Fruit fly (Drosophila melanogaster): ENCODE data around the gene Cep290.

Cep290 gene

dm6 chr3L:817708-818107 is 26.0 kb upstream of the Cep290 start (continued):
- TF ChIP-seq CG31627 (GFP tag; optimal IDR thresholded peaks at IDR 0.05) (peak; percentile 53), CG3919 (GFP tag; optimal IDR thresholded peaks at IDR 0.05) (peak; percentile 70), CG8632 (GFP tag; optimal IDR thresholded peaks at IDR 0.05) (peak; percentile 47), CG6808 (GFP tag; optimal IDR thresholded peaks at IDR 0.05) (no peak)

dm6 chr3L:818438-819138 is 25.1 kb upstream of the Cep290 start:
- TF ChIP-seq CG4318 (GFP tag; optimal IDR thresholded peaks at IDR 0.05): peak; percentile 49
- TF ChIP-seq Sox14 (GFP tag; optimal IDR thresholded peaks at IDR 0.05): peak; percentile 34
- TF ChIP-seq CG6808 (GFP tag; optimal IDR thresholded peaks at IDR 0.05): peak; percentile 14
- no peak for TF ChIP-seq CG16779 (tag; optimal IDR thresholded peaks at IDR 0.05)
- peak; percentile 46 for TF ChIP-seq CG11762 (GFP tag; optimal IDR thresholded peaks at IDR 0.05; ENCODE audit: insufficient read depth)
- TF ChIP-seq CG11294 (GFP tag; IDR thresholded peaks at IDR 0.05): peak; percentile 6; the same call in 1 of the 2 replicates
- peak; percentile 64 for TF ChIP-seq pdm3 (GFP tag; optimal IDR thresholded peaks at IDR 0.05)
- peak; percentile 55 for TF ChIP-seq CG8119 (GFP tag; IDR thresholded peaks at IDR 0.05)
- TF ChIP-seq Sox15 (GFP tag; optimal IDR thresholded peaks at IDR 0.05): peak; percentile 41
- peak; percentile 16 for TF ChIP-seq CG6276 (GFP tag; optimal IDR thresholded peaks at IDR 0.05)
- TF ChIP-seq Lpt (GFP tag; optimal IDR thresholded peaks at IDR 0.05): no peak
- TF ChIP-seq Ets96B (tag; optimal IDR thresholded peaks at IDR 0.05): peak; percentile 46
- peak in 1 of 2 experiments; percentile 11 for TF ChIP-seq salr (GFP tag; optimal IDR thresholded peaks at IDR 0.05)
- TF ChIP-seq Ets21C (GFP tag; optimal IDR thresholded peaks at IDR 0.05): peak; percentile 58
- no peak for TF ChIP-seq Hr38 (GFP tag; optimal IDR thresholded peaks at IDR 0.05)
- peak; percentile 67 for TF ChIP-seq CG6792 (GFP tag; optimal IDR thresholded peaks at IDR 0.05)
- TF ChIP-seq CG11902 (GFP tag; optimal IDR thresholded peaks at IDR 0.05): peak; percentile 48
- TF ChIP-seq fkh (GFP tag; optimal IDR thresholded peaks at IDR 0.05): peak; percentile 9
- peak; percentile 56 for TF ChIP-seq Hr4 (GFP tag; optimal IDR thresholded peaks at IDR 0.05)
- peak; percentile 64 for TF ChIP-seq CG31627 (GFP tag; optimal IDR thresholded peaks at IDR 0.05)
- peak; percentile 38 for TF ChIP-seq Eip75B (GFP tag; optimal IDR thresholded peaks at IDR 0.05)
- TF ChIP-seq CG6854 (GFP tag; optimal IDR thresholded peaks at IDR 0.05): no peak
- peak; percentile 36 for TF ChIP-seq net (GFP tag; optimal IDR thresholded peaks at IDR 0.05)
- peak; percentile 63 for TF ChIP-seq CG34406 (GFP tag; optimal IDR thresholded peaks at IDR 0.05)
- peak; percentile 68 for TF ChIP-seq Met (GFP tag; optimal IDR thresholded peaks at IDR 0.05)
- no peak for TF ChIP-seq Eip93F (GFP tag; optimal IDR thresholded peaks at IDR 0.05)
- TF ChIP-seq Eip78C (GFP tag): peak; percentile 93
- TF ChIP-seq cyc (GFP tag; optimal IDR thresholded peaks at IDR 0.05): peak; percentile 67
- TF ChIP-seq achi (GFP tag; optimal IDR thresholded peaks at IDR 0.05): peak; percentile 66
- no peak for TF ChIP-seq Blimp-1 (GFP tag; optimal IDR thresholded peaks at IDR 0.05)
- peak; percentile 67 for TF ChIP-seq OdsH (GFP tag; optimal IDR thresholded peaks at IDR 0.05)
- TF ChIP-seq esn (GFP tag; optimal IDR thresholded peaks at IDR 0.05): peak; percentile 62
- TF ChIP-seq lz (GFP tag; optimal IDR thresholded peaks at IDR 0.05): peak; percentile 45
- peak; percentile 29 for TF ChIP-seq dsx (GFP tag; optimal IDR thresholded peaks at IDR 0.05; ENCODE audit: poor library complexity, severe bottlenecking)
- peak; percentile 35; the same call in 1 of the 3 replicates for TF ChIP-seq eg (GFP tag; IDR thresholded peaks at IDR 0.05)
- peak; percentile 34 for TF ChIP-seq CG3032 (tag; optimal IDR thresholded peaks at IDR 0.05)
- TF ChIP-seq fd85E (GFP tag; optimal IDR thresholded peaks at IDR 0.05): no peak
- TF ChIP-seq dac (GFP tag; optimal IDR thresholded peaks at IDR 0.05): no peak
- TF ChIP-seq CG15336 (GFP tag; IDR thresholded peaks at IDR 0.05): peak; percentile 43; the same call in 1 of the 2 replicates
- TF ChIP-seq CG9139 (GFP tag; optimal IDR thresholded peaks at IDR 0.05): peak; percentile 20
- TF ChIP-seq Smox (GFP tag; optimal IDR thresholded peaks at IDR 0.05): peak; percentile 61
- peak; percentile 41 for TF ChIP-seq CG10631 (GFP tag; optimal IDR thresholded peaks at IDR 0.05)
- peak; percentile 59 for TF ChIP-seq CG8319 (GFP tag; optimal IDR thresholded peaks at IDR 0.05)
- peak; percentile 62 for TF ChIP-seq CG8632 (GFP tag; optimal IDR thresholded peaks at IDR 0.05)
- peak; percentile 18 for TF ChIP-seq CG1621 (tag; optimal IDR thresholded peaks at IDR 0.05)
- peak; percentile 58 for TF ChIP-seq Sox102F (GFP tag; optimal IDR thresholded peaks at IDR 0.05)
- TF ChIP-seq acj6 (GFP tag; optimal IDR thresholded peaks at IDR 0.05): peak; percentile 61

Measured in whole organism, prepupa.